Worm (Caenorhabditis elegans): ENCODE results near the gene T25D1.3.
A peak's percentile ranks its signal among the peaks of the same experiment; 100 is the strongest.

T25D1.3 gene

ce11 chrX:16560895-16561294 lies 55.4 kb downstream of the T25D1.3 start:
- peak; percentile 56 for TF ChIP-seq blmp-1 (tag; optimal IDR thresholded peaks at IDR 0.05)
- no peak for TF ChIP-seq lin-35 (GFP tag; optimal IDR thresholded peaks at IDR 0.05)
